Fruit fly (Drosophila melanogaster): ENCODE measurements around the gene CG7069.

- no peak for TF ChIP-seq psq (optimal IDR thresholded peaks at IDR 0.05)
- TF ChIP-seq ttk (optimal IDR thresholded peaks at IDR 0.05): no peak
Measured at dm6 chr3R:22330512-22331119, 42.0 kb upstream of the CG7069 start, which contains the start of gene CG33721.

Data from Kc167 (cell line).